Fruit fly (Drosophila melanogaster): ENCODE measurements around the gene P5cr-2.

DNA sequence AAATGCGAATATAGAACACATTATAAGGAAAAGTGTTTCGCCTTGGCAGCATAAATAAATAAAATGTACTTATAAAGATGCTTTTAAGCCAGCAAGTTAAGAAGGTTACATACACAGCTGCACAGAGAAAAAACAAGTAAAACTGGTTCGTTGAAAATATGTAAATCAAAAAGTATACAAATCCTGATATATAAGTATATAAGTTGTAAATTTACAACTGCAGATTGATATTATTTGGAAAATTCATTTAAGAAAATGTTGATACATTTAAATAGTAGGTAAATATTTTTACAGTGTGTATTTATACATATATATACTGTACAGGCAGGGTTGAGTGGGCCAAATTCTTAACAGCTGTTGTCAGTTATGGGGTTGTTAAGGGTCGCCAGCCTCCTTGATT is 30.2 kb downstream of the P5cr-2 start:
- TF ChIP-seq GATAd (GFP tag; optimal IDR thresholded peaks at IDR 0.05): no peak
- TF ChIP-seq Sp1 (GFP tag; optimal IDR thresholded peaks at IDR 0.05): no peak
- TF ChIP-seq Dfd (GFP tag; optimal IDR thresholded peaks at IDR 0.05): no peak
- TF ChIP-seq woc (GFP tag; optimal IDR thresholded peaks at IDR 0.05): no peak
- no peak for TF ChIP-seq CG9705 (GFP tag; optimal IDR thresholded peaks at IDR 0.05)
- TF ChIP-seq Vsx2 (GFP tag; optimal IDR thresholded peaks at IDR 0.05; ENCODE audit: partially characterized antibody): no peak
- no peak for TF ChIP-seq sage (GFP tag; optimal IDR thresholded peaks at IDR 0.05)

Measured in whole organism, wandering third instar larva.